ENCODE assay signal across 1 fruit fly cellular context in genomic region chrX:17421987-17422386, dm6.
A peak's percentile ranks its signal among the peaks of the same experiment; 100 is the strongest.
TF ChIP-seq lines count a peak whose summit lies in the region.

Gene CG8611 (minus strand): TSS chrX:17422145.

TF ChIP-seq in whole organism, embryonic, 481 proteins besides CTCF, POLR2A, EP300 and RAD21 (continued from another document):
- no peak for TF ChIP-seq shn (GFP tag; optimal IDR thresholded peaks at IDR 0.05; lab: Kevin White, UChicago)
- no peak for TF ChIP-seq HLH54F (GFP tag; optimal IDR thresholded peaks at IDR 0.05; lab: Kevin White, UChicago)
- TF ChIP-seq CG34422 (GFP tag; IDR thresholded peaks at IDR 0.05; lab: Robert Waterston, UW), result no peak
- TF ChIP-seq sens (GFP tag; lab: Kevin White, UChicago), result peak; percentile 25
- no peak for TF ChIP-seq wek (GFP tag; optimal IDR thresholded peaks at IDR 0.05; lab: Kevin White, UChicago)
- TF ChIP-seq Hr39 (optimal IDR thresholded peaks at IDR 0.05; lab: Kevin White, UChicago), result no peak
- TF ChIP-seq YL-1 (GFP tag; optimal IDR thresholded peaks at IDR 0.05; lab: Kevin White, UChicago), result peak; percentile 36
- no peak for TF ChIP-seq Camta (GFP tag; optimal IDR thresholded peaks at IDR 0.05; lab: Kevin White, UChicago)
- TF ChIP-seq CHES-1-like (GFP tag; optimal IDR thresholded peaks at IDR 0.05; lab: Kevin White, UChicago), result no peak
- no peak for TF ChIP-seq H2.0 (GFP tag; IDR thresholded peaks at IDR 0.05; lab: Robert Waterston, UW)
- no peak for TF ChIP-seq Chrac-16 (GFP tag; optimal IDR thresholded peaks at IDR 0.05; lab: Kevin White, UChicago)
- no peak for TF ChIP-seq CG4820 (GFP tag; optimal IDR thresholded peaks at IDR 0.05; lab: Kevin White, UChicago)
- TF ChIP-seq CG16815 (GFP tag; optimal IDR thresholded peaks at IDR 0.05; lab: Kevin White, UChicago), result no peak
- no peak for TF ChIP-seq Atf3 (GFP tag; optimal IDR thresholded peaks at IDR 0.05; lab: Kevin White, UChicago)
- TF ChIP-seq ken (GFP tag; IDR thresholded peaks at IDR 0.05; lab: Robert Waterston, UW), result no peak
- no peak for TF ChIP-seq Hsf (GFP tag; optimal IDR thresholded peaks at IDR 0.05; lab: Kevin White, UChicago)
- no peak for TF ChIP-seq Sry-β (GFP tag; optimal IDR thresholded peaks at IDR 0.05; lab: Kevin White, UChicago)
- TF ChIP-seq Nf-YA (GFP tag; IDR thresholded peaks at IDR 0.05; lab: Robert Waterston, UW), result no peak
- TF ChIP-seq aop (GFP tag; IDR thresholded peaks at IDR 0.05; lab: Robert Waterston, UW), result no peak
- TF ChIP-seq CG18262 (tag; optimal IDR thresholded peaks at IDR 0.05; lab: Kevin White, UChicago), result no peak
- no peak for TF ChIP-seq Bteb2 (GFP tag; optimal IDR thresholded peaks at IDR 0.05; lab: Kevin White, UChicago)
- no peak for TF ChIP-seq CG3726 (GFP tag; IDR thresholded peaks at IDR 0.05; lab: Robert Waterston, UW)
- TF ChIP-seq CG12744 (GFP tag; optimal IDR thresholded peaks at IDR 0.05; lab: Kevin White, UChicago), result no peak
- TF ChIP-seq bsh (GFP tag; optimal IDR thresholded peaks at IDR 0.05; lab: Kevin White, UChicago), result no peak
- no peak for TF ChIP-seq rib (GFP tag; IDR thresholded peaks at IDR 0.05; lab: Robert Waterston, UW)
- TF ChIP-seq CG13296 (GFP tag; optimal IDR thresholded peaks at IDR 0.05; lab: Kevin White, UChicago), result no peak
- no peak for TF ChIP-seq CG6854 (GFP tag; optimal IDR thresholded peaks at IDR 0.05; lab: Kevin White, UChicago)
- TF ChIP-seq CG7271 (tag; optimal IDR thresholded peaks at IDR 0.05; lab: Kevin White, UChicago), result no peak
- TF ChIP-seq psq (GFP tag; optimal IDR thresholded peaks at IDR 0.05; lab: Kevin White, UChicago), result no peak
- TF ChIP-seq exex (tag; optimal IDR thresholded peaks at IDR 0.05; lab: Kevin White, UChicago), result no peak
- no peak for TF ChIP-seq Hr78 (GFP tag; optimal IDR thresholded peaks at IDR 0.05; lab: Kevin White, UChicago)
- no peak for TF ChIP-seq fu2 (GFP tag; optimal IDR thresholded peaks at IDR 0.05; lab: Kevin White, UChicago)
- TF ChIP-seq HmgD (GFP tag; optimal IDR thresholded peaks at IDR 0.05; lab: Kevin White, UChicago), result peak; percentile 3
- no peak for TF ChIP-seq fd102C (GFP tag; optimal IDR thresholded peaks at IDR 0.05; lab: Kevin White, UChicago)
- no peak for TF ChIP-seq CG34376 (GFP tag; optimal IDR thresholded peaks at IDR 0.05; lab: Kevin White, UChicago)
- no peak for TF ChIP-seq Tbp (GFP tag; optimal IDR thresholded peaks at IDR 0.05; lab: Kevin White, UChicago)
- TF ChIP-seq cad (GFP tag; optimal IDR thresholded peaks at IDR 0.05; lab: Kevin White, UChicago), result no peak
- TF ChIP-seq sc (optimal IDR thresholded peaks at IDR 0.05; lab: Kevin White, UChicago), result no peak
- no peak for TF ChIP-seq sc (GFP tag; optimal IDR thresholded peaks at IDR 0.05; lab: Kevin White, UChicago)
- no peak for TF ChIP-seq tgo (GFP tag; IDR thresholded peaks at IDR 0.05; lab: Robert Waterston, UW)
- TF ChIP-seq usp (GFP tag; optimal IDR thresholded peaks at IDR 0.05; lab: Kevin White, UChicago), result no peak
- TF ChIP-seq nerfin-2 (GFP tag; IDR thresholded peaks at IDR 0.05; lab: Robert Waterston, UW; ENCODE audit: partially characterized antibody), result no peak
- no peak for TF ChIP-seq Fer1 (GFP tag; optimal IDR thresholded peaks at IDR 0.05; lab: Kevin White, UChicago)
- no peak for TF ChIP-seq CG13424 (tag; optimal IDR thresholded peaks at IDR 0.05; lab: Kevin White, UChicago)
- TF ChIP-seq H15 (GFP tag; IDR thresholded peaks at IDR 0.05; lab: Robert Waterston, UW), result no peak
- no peak for TF ChIP-seq cas (GFP tag; IDR thresholded peaks at IDR 0.05; lab: Robert Waterston, UW)
- no peak for TF ChIP-seq Side (GFP tag; optimal IDR thresholded peaks at IDR 0.05; lab: Kevin White, UChicago)
- TF ChIP-seq HLHmδ (GFP tag; optimal IDR thresholded peaks at IDR 0.05; lab: Kevin White, UChicago), result no peak
- no peak for TF ChIP-seq zfh2 (GFP tag; optimal IDR thresholded peaks at IDR 0.05; lab: Kevin White, UChicago)
- TF ChIP-seq vvl (GFP tag; IDR thresholded peaks at IDR 0.05; lab: Robert Waterston, UW), result peak; percentile 48
- TF ChIP-seq zen (tag; optimal IDR thresholded peaks at IDR 0.05; lab: Kevin White, UChicago), result no peak
- TF ChIP-seq Nf-YB (GFP tag; optimal IDR thresholded peaks at IDR 0.05; lab: Kevin White, UChicago), result no peak
- no peak for TF ChIP-seq CG12155 (GFP tag; optimal IDR thresholded peaks at IDR 0.05; lab: Kevin White, UChicago)
- no peak for TF ChIP-seq CG5953 (GFP tag; IDR thresholded peaks at IDR 0.05; lab: Robert Waterston, UW)
- no peak for TF ChIP-seq CG11093 (GFP tag; IDR thresholded peaks at IDR 0.05; lab: Robert Waterston, UW)
- TF ChIP-seq D19A (tag; optimal IDR thresholded peaks at IDR 0.05; lab: Kevin White, UChicago), result no peak
- no peak for TF ChIP-seq tin (GFP tag; optimal IDR thresholded peaks at IDR 0.05; lab: Kevin White, UChicago)
- TF ChIP-seq croc (GFP tag; conservative IDR thresholded peaks at IDR 0.05; lab: Robert Waterston, UW), result no peak
- TF ChIP-seq CG33213 (GFP tag; optimal IDR thresholded peaks at IDR 0.05; lab: Kevin White, UChicago), result no peak
- TF ChIP-seq Max (GFP tag; optimal IDR thresholded peaks at IDR 0.05; lab: Kevin White, UChicago), result peak; percentile 73
- TF ChIP-seq CG14667 (GFP tag; IDR thresholded peaks at IDR 0.05; lab: Robert Waterston, UW), result no peak
- no peak for TF ChIP-seq Dbx (GFP tag; IDR thresholded peaks at IDR 0.05; lab: Robert Waterston, UW)
- TF ChIP-seq CG8359 (GFP tag; optimal IDR thresholded peaks at IDR 0.05; lab: Kevin White, UChicago; ENCODE audit: borderline replicate concordance), result no peak
- no peak for TF ChIP-seq Drgx (GFP tag; IDR thresholded peaks at IDR 0.05; lab: Robert Waterston, UW)
- TF ChIP-seq CG14050 (GFP tag; IDR thresholded peaks at IDR 0.05; lab: Robert Waterston, UW), result no peak
- TF ChIP-seq TFAM (GFP tag; optimal IDR thresholded peaks at IDR 0.05; lab: Kevin White, UChicago), result no peak
- no peak for TF ChIP-seq Ptx1 (GFP tag; IDR thresholded peaks at IDR 0.05; lab: Robert Waterston, UW)
- no peak for TF ChIP-seq CG17912 (GFP tag; optimal IDR thresholded peaks at IDR 0.05; lab: Kevin White, UChicago)
- TF ChIP-seq trh (GFP tag; optimal IDR thresholded peaks at IDR 0.05; lab: Kevin White, UChicago), result no peak
- TF ChIP-seq Rfx (GFP tag; IDR thresholded peaks at IDR 0.05; lab: Robert Waterston, UW), result no peak
- TF ChIP-seq CG7357 (GFP tag; IDR thresholded peaks at IDR 0.05; lab: Robert Waterston, UW), result no peak
- TF ChIP-seq pros (GFP tag; optimal IDR thresholded peaks at IDR 0.05; lab: Kevin White, UChicago), result no peak
- TF ChIP-seq CG1233 (GFP tag; optimal IDR thresholded peaks at IDR 0.05; lab: Kevin White, UChicago), result no peak
- TF ChIP-seq CG9817 (tag; optimal IDR thresholded peaks at IDR 0.05; lab: Kevin White, UChicago), result no peak
- TF ChIP-seq oc (tag; optimal IDR thresholded peaks at IDR 0.05; lab: Kevin White, UChicago), result no peak
- TF ChIP-seq al (GFP tag; IDR thresholded peaks at IDR 0.05; lab: Robert Waterston, UW), result no peak
- TF ChIP-seq wdn (GFP tag; IDR thresholded peaks at IDR 0.05; lab: Robert Waterston, UW), result no peak
- peak; percentile 16 for TF ChIP-seq CG2712 (tag; optimal IDR thresholded peaks at IDR 0.05; lab: Kevin White, UChicago)
- TF ChIP-seq CG31224 (GFP tag; IDR thresholded peaks at IDR 0.05; lab: Robert Waterston, UW), result no peak
- no peak for TF ChIP-seq gsb-n (tag; optimal IDR thresholded peaks at IDR 0.05; lab: Kevin White, UChicago)
- no peak for TF ChIP-seq CG4424 (GFP tag; optimal IDR thresholded peaks at IDR 0.05; lab: Kevin White, UChicago)
- TF ChIP-seq peb (GFP tag; IDR thresholded peaks at IDR 0.05; lab: Robert Waterston, UW), result no peak
- TF ChIP-seq CG16779 (GFP tag; IDR thresholded peaks at IDR 0.05; lab: Robert Waterston, UW), result no peak
- no peak for TF ChIP-seq Optix (GFP tag; IDR thresholded peaks at IDR 0.05; lab: Robert Waterston, UW)
- TF ChIP-seq NfI (GFP tag; optimal IDR thresholded peaks at IDR 0.05; lab: Kevin White, UChicago), result no peak
